Fruit fly (Drosophila melanogaster): ENCODE measurements around the gene Cds.
A peak's percentile ranks its signal among the peaks of the same experiment; 100 is the strongest.

Gene Cds

DNA sequence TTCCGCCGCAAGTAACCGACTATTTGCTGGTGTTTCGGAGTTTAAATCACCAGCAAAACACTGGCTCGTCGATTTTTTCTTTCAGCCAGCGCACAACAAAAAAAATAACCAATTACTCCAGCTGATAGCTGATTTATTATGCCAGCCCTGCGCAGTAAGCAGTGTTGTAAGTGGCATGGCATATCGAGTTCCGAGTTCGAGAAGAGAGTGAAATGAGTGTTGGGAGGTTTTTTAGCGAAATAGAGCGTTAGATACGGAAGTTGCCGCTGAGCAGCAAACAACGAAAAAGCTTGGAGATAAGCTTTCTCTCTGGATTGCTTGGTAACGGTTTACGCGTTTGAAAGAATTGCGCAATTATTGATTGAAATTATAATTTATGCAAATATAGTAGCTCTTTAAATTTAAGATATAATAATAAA lies 35.9 kb upstream of the Cds start, which contains the start of gene CG7565 (continued):
- TF ChIP-seq Ssrp (tag; optimal IDR thresholded peaks at IDR 0.05) (no peak), CG6254 (GFP tag; optimal IDR thresholded peaks at IDR 0.05) (no peak), Pdp1 (GFP tag; optimal IDR thresholded peaks at IDR 0.05) (peak in 1 of 2 experiments; percentile 88), wor (GFP tag; IDR thresholded peaks at IDR 0.05) (no peak), Ets97D (GFP tag; optimal IDR thresholded peaks at IDR 0.05) (peak; percentile 81), bsh (GFP tag; optimal IDR thresholded peaks at IDR 0.05) (peak in 1 of 2 experiments; percentile 20), CG9932 (GFP tag; IDR thresholded peaks at IDR 0.05) (peak; percentile 56), CG8924 (tag; optimal IDR thresholded peaks at IDR 0.05) (peak; percentile 5), CG2202 (tag; optimal IDR thresholded peaks at IDR 0.05) (no peak), Xrp1 (GFP tag; IDR thresholded peaks at IDR 0.05) (peak; percentile 62), row (GFP tag; IDR thresholded peaks at IDR 0.05) (peak; percentile 33; the same call in 1 of the 3 replicates), mirr (GFP tag; optimal IDR thresholded peaks at IDR 0.05) (peak; percentile 80), tio (GFP tag; optimal IDR thresholded peaks at IDR 0.05) (no peak), CG13287 (GFP tag; IDR thresholded peaks at IDR 0.05; ENCODE audit: partially characterized antibody) (peak; percentile 69), sens (GFP tag) (peak; percentile 69), CG13894 (tag; optimal IDR thresholded peaks at IDR 0.05) (peak; percentile 30), CG18011 (GFP tag; optimal IDR thresholded peaks at IDR 0.05) (peak; percentile 25), maf-S (GFP tag; optimal IDR thresholded peaks at IDR 0.05) (peak; percentile 42), chinmo (GFP tag; IDR thresholded peaks at IDR 0.05; ENCODE audit: partially characterized antibody) (no peak), CG17361 (GFP tag; IDR thresholded peaks at IDR 0.05) (no peak), nau (GFP tag; optimal IDR thresholded peaks at IDR 0.05) (peak; percentile 49), HmgZ (tag; optimal IDR thresholded peaks at IDR 0.05) (peak; percentile 70), C15 (GFP tag; IDR thresholded peaks at IDR 0.05) (no peak), CG8478 (optimal IDR thresholded peaks at IDR 0.05) (no peak), Xbp1 (GFP tag; optimal IDR thresholded peaks at IDR 0.05) (peak; percentile 47), gcm2 (GFP tag; optimal IDR thresholded peaks at IDR 0.05) (no peak), CG7786 (GFP tag; optimal IDR thresholded peaks at IDR 0.05) (peak; percentile 33), CG17568 (GFP tag; optimal IDR thresholded peaks at IDR 0.05) (peak; percentile 32), dmrt99B (tag; optimal IDR thresholded peaks at IDR 0.05) (no peak), CG10267 (tag; optimal IDR thresholded peaks at IDR 0.05) (peak; percentile 93), Atf6 (GFP tag; IDR thresholded peaks at IDR 0.05) (peak; percentile 59; the same call in 1 of the 2 replicates), YL-1 (GFP tag; optimal IDR thresholded peaks at IDR 0.05) (peak; percentile 75), CG1233 (GFP tag; optimal IDR thresholded peaks at IDR 0.05) (peak; percentile 12), Sry-δ (GFP tag; optimal IDR thresholded peaks at IDR 0.05) (peak; percentile 64), unpg (GFP tag; optimal IDR thresholded peaks at IDR 0.05) (peak; percentile 24), CG14710 (tag; optimal IDR thresholded peaks at IDR 0.05) (peak; percentile 55), zen2 (GFP tag; IDR thresholded peaks at IDR 0.05; ENCODE audit: partially characterized antibody) (peak; percentile 32; the same call in 1 of the 3 replicates), knrl (GFP tag; IDR thresholded peaks at IDR 0.05; ENCODE audit: partially characterized antibody) (0 out of 3 replicates have a peak, but pooled peaks have one; percentile 23), ttk (GFP tag; IDR thresholded peaks at IDR 0.05) (no peak), kni (GFP tag; optimal IDR thresholded peaks at IDR 0.05) (peak; percentile 42), CG7357 (GFP tag; IDR thresholded peaks at IDR 0.05) (no peak), ac (GFP tag; optimal IDR thresholded peaks at IDR 0.05) (no peak), dm (GFP tag; optimal IDR thresholded peaks at IDR 0.05) (peak; percentile 18), CG13296 (GFP tag; optimal IDR thresholded peaks at IDR 0.05) (peak; percentile 56), NFAT (GFP tag; IDR thresholded peaks at IDR 0.05) (peak; percentile 26; the same call in 1 of the 2 replicates), Med (GFP tag) (peak; percentile 96), ftz-f1 (GFP tag; optimal IDR thresholded peaks at IDR 0.05) (peak; percentile 17), CG10462 (GFP tag; optimal IDR thresholded peaks at IDR 0.05) (peak; percentile 43), stwl (tag; optimal IDR thresholded peaks at IDR 0.05) (peak; percentile 99), hkb (optimal IDR thresholded peaks at IDR 0.05) (no peak), hkb (GFP tag; IDR thresholded peaks at IDR 0.05) (peak; percentile 30; the same call in 1 of the 2 replicates)
